Worm (Caenorhabditis elegans) whole organism, L2 larva: ENCODE data around the gene tsp-5.

ENCODE experiments used
- egl-27 ChIP-seq: sonication (generic microtip); optimal IDR thresholded peaks from 3 replicates; lab custom pipeline; 2017; ENCODE audit warnings: missing biosample characterization, missing genetic modification reagents, missing genetic modification characterization
- elt-3 ChIP-seq: sonication (generic microtip); optimal IDR thresholded peaks from 2 replicates; lab custom pipeline; 2017; ENCODE audit warnings: missing biosample characterization, missing genetic modification characterization
- fos-1 ChIP-seq: fragments of 150-350 bp; optimal IDR thresholded peaks from 2 replicates; lab custom pipeline; 2014; ENCODE audit warnings: missing biosample characterization, missing genetic modification characterization
- lin-13 ChIP-seq: fragments of 150-350 bp; optimal IDR thresholded peaks from 2 replicates; lab custom pipeline; 2014; ENCODE audit warnings: missing biosample characterization, missing genetic modification reagents, missing genetic modification characterization
- nhr-11 ChIP-seq: fragments of 150-350 bp; optimal IDR thresholded peaks from 2 replicates; lab custom pipeline; 2014; ENCODE audit warnings: missing biosample characterization, missing genetic modification characterization
- nhr-12 ChIP-seq: fragments of 150-350 bp; optimal IDR thresholded peaks from 2 replicates; lab custom pipeline; 2014; ENCODE audit warnings: missing biosample characterization, missing genetic modification characterization
- nhr-23 ChIP-seq: fragments of 150-350 bp; optimal IDR thresholded peaks from 2 replicates; lab custom pipeline; 2014; ENCODE audit warnings: missing biosample characterization, missing genetic modification reagents, missing genetic modification characterization
- sma-9 ChIP-seq, 2 experiments: fragments of 150-350 bp in 1 of 2; sonication (generic microtip) in 1 of 2; optimal IDR thresholded peaks; 2 replicates each; lab custom pipeline; 2014 to 2016; ENCODE audit warnings: missing genetic modification characterization in 2 of 2, mild to moderate bottlenecking in 1 of 2, missing biosample characterization in 1 of 2, missing compliant biosample characterization in 1 of 2, missing genetic modification reagents in 1 of 2, moderate library complexity in 1 of 2
- unc-39 ChIP-seq: fragments of 150-350 bp; optimal IDR thresholded peaks from 2 replicates; lab custom pipeline; 2014; ENCODE audit warnings: missing biosample characterization, missing genetic modification characterization
- unc-62 ChIP-seq: fragments of 150-350 bp; optimal IDR thresholded peaks from 2 replicates; lab custom pipeline; 2014; ENCODE audit warnings: missing biosample characterization, missing genetic modification reagents, missing genetic modification characterization
- zag-1 ChIP-seq: fragments of 150-350 bp; optimal IDR thresholded peaks from 2 replicates; lab custom pipeline; 2014; ENCODE audit warnings: missing biosample characterization, missing genetic modification characterization
- ztf-11 ChIP-seq: sonication (generic microtip); optimal IDR thresholded peaks from 2 replicates; lab custom pipeline; 2017; ENCODE audit warnings: missing biosample characterization, missing genetic modification characterization
- ztf-4 ChIP-seq: fragments of 150-350 bp; optimal IDR thresholded peaks from 2 replicates; lab custom pipeline; 2014; ENCODE audit warnings: missing biosample characterization, missing genetic modification characterization

DNA sequence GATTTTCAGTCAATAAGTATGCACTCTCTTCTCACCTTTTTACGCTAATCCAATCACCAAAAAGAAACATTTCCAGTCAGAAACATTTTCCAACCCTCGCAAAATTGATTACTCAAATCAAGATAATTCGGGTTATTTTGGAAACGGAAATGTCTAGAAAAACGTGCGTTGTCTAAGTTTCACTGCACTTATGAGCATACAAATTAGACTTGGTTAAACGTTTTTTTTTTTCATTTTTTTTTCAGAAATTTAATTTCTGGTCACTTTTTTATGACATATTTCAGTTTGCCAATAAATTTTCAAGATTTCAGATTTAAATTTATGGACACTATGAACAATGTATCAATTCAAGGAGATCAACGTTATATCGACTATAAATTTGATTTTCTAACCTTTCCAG lies 8.6 kb downstream of the tsp-5 start, which contains the start of gene sru-12:
- no peak for TF ChIP-seq nhr-11 (tag; lab: Kevin White, UChicago)
- no peak for TF ChIP-seq ztf-4 (tag; lab: Kevin White, UChicago)
- TF ChIP-seq fos-1 (tag; lab: Kevin White, UChicago) = no peak
- no peak for TF ChIP-seq ztf-11 (tag; lab: Kevin White, UChicago)
- no peak for TF ChIP-seq lin-13
- no peak for TF ChIP-seq egl-27 (tag; lab: Kevin White, UChicago)
- no peak for TF ChIP-seq zag-1 (tag; lab: Kevin White, UChicago)
- no peak for TF ChIP-seq nhr-23 (tag; lab: Kevin White, UChicago)
- TF ChIP-seq nhr-12 (tag; lab: Kevin White, UChicago) = no peak
- no peak for TF ChIP-seq elt-3
- no peak for TF ChIP-seq sma-9 (GFP tag; optimal IDR thresholded peaks at IDR 0.05; lab: Kevin White, UChicago)
- no peak for TF ChIP-seq sma-9 (tag; optimal IDR thresholded peaks at IDR 0.05; lab: Kevin White, UChicago)
- TF ChIP-seq unc-62 (GFP tag; lab: Kevin White, UChicago) = no peak
- no peak for TF ChIP-seq unc-39 (tag; lab: Kevin White, UChicago)
